Worm (Caenorhabditis elegans) whole organism, early embryonic: ENCODE measurements around the gene ZK856.4.

Source experiments
- F13C5.2 ChIP-seq: sonication (generic microtip); optimal IDR thresholded peaks from 2 replicates; lab custom pipeline; 2017; ENCODE audit warnings: mild to moderate bottlenecking, missing genetic modification characterization, inconsistent platforms, missing compliant biosample characterization
- ama-1 ChIP-seq: fragments of 150-350 bp; optimal IDR thresholded peaks from 2 replicates; lab custom pipeline; 2014
- ceh-13 ChIP-seq: fragments of 200-800 bp; sonication (Bioruptor generic); optimal IDR thresholded peaks from 2 replicates; lab custom pipeline; 2018; ENCODE audit warnings: mild to moderate bottlenecking, missing genetic modification characterization, missing compliant biosample characterization
- ets-7 ChIP-seq: sonication (generic microtip); optimal IDR thresholded peaks from 2 replicates; lab custom pipeline; 2016; ENCODE audit warnings: missing genotype, missing genetic modification characterization, missing compliant biosample characterization
- flt-1 ChIP-seq: fragments of 200-800 bp; sonication (Bioruptor generic); IDR thresholded peaks from 2 replicates; pipeline ENCODE4 v1.3.6; 2022; ENCODE audit warnings: missing genetic modification characterization, missing compliant biosample characterization
- hmbx-1 ChIP-seq: sonication (generic microtip); optimal IDR thresholded peaks from 2 replicates; lab custom pipeline; 2016; ENCODE audit warnings: mild to moderate bottlenecking, missing genetic modification characterization, missing compliant biosample characterization
- hnd-1 ChIP-seq: sonication (generic microtip); optimal IDR thresholded peaks from 2 replicates; lab custom pipeline; 2016; ENCODE audit warnings: missing genetic modification characterization, missing compliant biosample characterization
- pes-1 ChIP-seq: fragments of 200-800 bp; sonication (Bioruptor generic); IDR thresholded peaks from 2 replicates; pipeline ENCODE4 v1.3.6; 2022; ENCODE audit warnings: missing genetic modification reagents, missing genetic modification characterization, missing compliant biosample characterization
- scrt-1 ChIP-seq: fragments of 200-800 bp; sonication (Bioruptor generic); IDR thresholded peaks from 2 replicates; pipeline ENCODE4 v1.3.6; 2022; ENCODE audit warnings: missing genetic modification characterization, missing compliant biosample characterization
- sea-1 ChIP-seq: fragments of 200-800 bp; sonication (Bioruptor generic); conservative IDR thresholded peaks from 2 replicates; pipeline ENCODE4 v1.3.6; 2022; ENCODE audit warnings: missing genetic modification characterization, missing compliant biosample characterization
- tbx-11 ChIP-seq: fragments of 200-800 bp; sonication (Bioruptor generic); IDR thresholded peaks from 2 replicates; pipeline ENCODE4 v1.3.6; 2022; ENCODE audit warnings: missing genetic modification characterization, missing compliant biosample characterization
- tbx-37 ChIP-seq: fragments of 200-800 bp; sonication (Bioruptor generic); conservative IDR thresholded peaks from 2 replicates; pipeline ENCODE4 v1.3.6; 2022; ENCODE audit warnings: missing genetic modification reagents, missing genetic modification characterization, missing compliant biosample characterization
- tra-4 ChIP-seq: sonication (generic microtip); optimal IDR thresholded peaks from 2 replicates; lab custom pipeline; 2017; ENCODE audit warnings: missing genetic modification characterization, missing compliant biosample characterization

- no peak for TF ChIP-seq tbx-11
- TF ChIP-seq tbx-37 = no peak
- TF ChIP-seq ama-1 = no peak
- no peak for TF ChIP-seq ets-7 (tag; lab: Kevin White, UChicago)
- TF ChIP-seq pes-1 = no peak
- TF ChIP-seq F13C5.2 (tag; lab: Kevin White, UChicago) = no peak
- no peak for TF ChIP-seq scrt-1 (GFP tag; lab: Robert Waterston, UW)
- TF ChIP-seq ceh-13 (GFP tag; lab: Kevin White, UChicago) = no peak
- TF ChIP-seq tra-4 (tag; lab: Kevin White, UChicago) = no peak
- no peak for TF ChIP-seq sea-1
- TF ChIP-seq flt-1 (GFP tag; lab: Robert Waterston, UW) = no peak
- no peak for TF ChIP-seq hmbx-1 (tag; lab: Kevin White, UChicago)
- TF ChIP-seq hnd-1 (tag; lab: Kevin White, UChicago) = no peak
These were observed 41.5 kb downstream of the ZK856.4 start for ce11 chrV:10224619-10225018.
